Worm (Caenorhabditis elegans) whole organism, mixed stage, embryonic: ENCODE data around the gene srh-215.

Experiments used
- flh-1 ChIP-seq: fragments of 200-800 bp; sonication (Bioruptor generic); optimal IDR thresholded peaks from 2 replicates; lab custom pipeline; 2018; ENCODE audit warnings: mild to moderate bottlenecking, missing genetic modification characterization, moderate library complexity, missing compliant biosample characterization
- ham-2 ChIP-seq: fragments of 200-800 bp; sonication (Bioruptor generic); optimal IDR thresholded peaks from 2 replicates; lab custom pipeline; 2018; ENCODE audit warnings: mild to moderate bottlenecking, missing genetic modification characterization, missing compliant biosample characterization
- lsy-2 ChIP-seq: fragments of 150-350 bp; optimal IDR thresholded peaks from 2 replicates; lab custom pipeline; 2014; ENCODE audit warnings: missing biosample characterization, missing genetic modification characterization
- nhr-237 ChIP-seq: fragments of 150-350 bp; optimal IDR thresholded peaks from 2 replicates; lab custom pipeline; 2014; ENCODE audit warnings: missing biosample characterization, missing genetic modification characterization

DNA sequence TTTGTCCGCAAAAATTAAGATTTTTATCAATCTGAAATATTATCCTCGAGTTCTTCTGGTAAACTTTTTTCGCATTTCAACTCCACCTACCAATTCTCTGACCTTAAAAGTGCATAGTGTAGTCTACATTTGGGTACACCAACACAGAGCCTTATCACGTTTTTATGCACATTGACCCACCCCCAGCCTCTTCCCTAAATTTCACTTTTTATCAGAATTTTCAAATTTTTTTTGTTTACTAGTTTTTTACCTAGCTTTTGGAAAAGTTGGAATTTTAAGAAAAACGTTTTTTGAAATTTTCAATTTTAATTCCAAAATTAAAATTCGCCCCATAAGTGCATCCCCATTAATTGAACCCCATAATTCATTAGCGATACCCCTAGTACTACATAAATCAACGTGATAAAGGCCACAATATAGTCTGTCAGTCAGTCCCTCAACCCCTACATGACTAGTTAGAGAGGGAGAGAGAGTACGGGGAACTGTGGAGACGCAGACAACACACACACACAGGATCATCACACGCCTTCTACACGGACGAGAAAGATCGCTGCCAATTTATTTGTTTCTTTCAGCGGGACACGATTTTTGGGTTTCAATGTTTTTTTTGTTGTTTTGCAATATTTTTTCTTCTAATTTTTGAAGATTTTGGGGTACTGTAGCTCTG is 17.1 kb downstream of the srh-215 start:
- TF ChIP-seq ham-2 (GFP tag; lab: Kevin White, UChicago) (no peak), flh-1 (GFP tag; lab: Kevin White, UChicago) (no peak), nhr-237 (tag; lab: Kevin White, UChicago) (no peak), lsy-2 (tag; lab: Kevin White, UChicago) (no peak)
